Fruit fly (Drosophila melanogaster) whole organism, embryonic: ENCODE results near the gene CG12290.

Experiments
- Atf-2 ChIP-seq: fragments of 200-800 bp; sonication (Bioruptor generic); optimal IDR thresholded peaks from 2 replicates; lab custom pipeline; 2016; ENCODE audit warnings: missing biosample characterization, missing genetic modification characterization
- B-H1 ChIP-seq: fragments of 200-800 bp; sonication (Bioruptor generic); IDR thresholded peaks from 3 replicates; pipeline ENCODE4 v1.3.6; 2022; ENCODE audit warnings: missing biosample characterization, missing genetic modification characterization
- CG10267 ChIP-seq: fragments of 200-800 bp; sonication (Bioruptor generic); optimal IDR thresholded peaks from 2 replicates; lab custom pipeline; 2018; ENCODE audit warnings: missing biosample characterization, mild to moderate bottlenecking, missing genetic modification characterization, moderate library complexity
- CG11696 ChIP-seq: fragments of 200-800 bp; sonication (Bioruptor generic); IDR thresholded peaks from 2 replicates; pipeline ENCODE4 v1.3.6; 2022; ENCODE audit warnings: missing biosample characterization, missing genetic modification characterization
- CG12219 ChIP-seq: fragments of 200-800 bp; sonication (Bioruptor generic); optimal IDR thresholded peaks from 3 replicates; lab custom pipeline; 2018; ENCODE audit warnings: missing biosample characterization, mild to moderate bottlenecking, missing genetic modification characterization
- CG12299 ChIP-seq: fragments of 200-800 bp; sonication (Bioruptor generic); optimal IDR thresholded peaks from 2 replicates; lab custom pipeline; 2018; ENCODE audit warnings: missing biosample characterization, mild to moderate bottlenecking, missing genetic modification characterization
- CG13424 ChIP-seq: fragments of 200-800 bp; sonication (Bioruptor generic); optimal IDR thresholded peaks from 2 replicates; lab custom pipeline; 2019; ENCODE audit warnings: missing biosample characterization, mild to moderate bottlenecking, missing genetic modification characterization, moderate library complexity
- CG13894 ChIP-seq: fragments of 200-800 bp; sonication (Bioruptor generic); optimal IDR thresholded peaks from 3 replicates; lab custom pipeline; 2018; ENCODE audit warnings: missing biosample characterization, mild to moderate bottlenecking, missing genetic modification characterization, moderate library complexity
- CG14667 ChIP-seq: fragments of 200-800 bp; sonication (Bioruptor generic); IDR thresholded peaks from 2 replicates; pipeline ENCODE4 v1.3.6; 2022; ENCODE audit warnings: missing biosample characterization, missing genetic modification characterization
- CG14710 ChIP-seq: fragments of 200-800 bp; sonication (Bioruptor generic); optimal IDR thresholded peaks from 3 replicates; lab custom pipeline; 2019; ENCODE audit warnings: missing biosample characterization, mild to moderate bottlenecking, missing genetic modification characterization, moderate library complexity
- CG15269 ChIP-seq: fragments of 200-800 bp; sonication (Bioruptor generic); optimal IDR thresholded peaks from 2 replicates; lab custom pipeline; 2018; ENCODE audit warnings: missing biosample characterization, mild to moderate bottlenecking, missing genetic modification characterization, moderate library complexity
- CG1529 ChIP-seq: fragments of 200-800 bp; sonication (Bioruptor generic); optimal IDR thresholded peaks from 3 replicates; lab custom pipeline; 2018; ENCODE audit warnings: missing biosample characterization, missing genetic modification characterization
- CG15601 ChIP-seq: fragments of 200-800 bp; sonication (Bioruptor generic); optimal IDR thresholded peaks from 3 replicates; lab custom pipeline; 2019; ENCODE audit warnings: missing biosample characterization, mild to moderate bottlenecking, missing genetic modification characterization, moderate library complexity
- CG16815 ChIP-seq: fragments of 200-800 bp; sonication (Bioruptor generic); optimal IDR thresholded peaks from 3 replicates; lab custom pipeline; 2017; ENCODE audit warnings: missing biosample characterization, mild to moderate bottlenecking, missing genetic modification characterization
- CG18011 ChIP-seq: fragments of 200-800 bp; sonication (Bioruptor generic); optimal IDR thresholded peaks from 2 replicates; lab custom pipeline; 2017; ENCODE audit warnings: missing biosample characterization, missing genetic modification characterization, mild to moderate bottlenecking, moderate library complexity, missing genotype
- CG31388 ChIP-seq: fragments of 200-800 bp; sonication (Bioruptor generic); optimal IDR thresholded peaks from 2 replicates; lab custom pipeline; 2016; ENCODE audit warnings: missing biosample characterization, missing genetic modification characterization
- CG33213 ChIP-seq: fragments of 200-800 bp; sonication (Bioruptor generic); optimal IDR thresholded peaks from 3 replicates; lab custom pipeline; 2016; ENCODE audit warnings: missing biosample characterization, missing genetic modification characterization
- CG34422 ChIP-seq: fragments of 200-800 bp; sonication (Bioruptor generic); IDR thresholded peaks from 3 replicates; pipeline ENCODE4 v1.3.6; 2022; ENCODE audit warnings: missing biosample characterization, missing genetic modification characterization
- CG6854 ChIP-seq: fragments of 200-800 bp; sonication (Bioruptor generic); optimal IDR thresholded peaks from 3 replicates; lab custom pipeline; 2017; ENCODE audit warnings: missing biosample characterization, mild to moderate bottlenecking, missing genetic modification characterization
- CG8281 ChIP-seq: fragments of 200-800 bp; sonication (Bioruptor generic); optimal IDR thresholded peaks from 2 replicates; lab custom pipeline; 2018; ENCODE audit warnings: missing biosample characterization, mild to moderate bottlenecking, missing genetic modification characterization, moderate library complexity
- CG8478 ChIP-seq: fragments of >200 bp; optimal IDR thresholded peaks from 2 replicates; lab custom pipeline; 2018
- CG9797 ChIP-seq: fragments of 200-800 bp; sonication (Bioruptor generic); optimal IDR thresholded peaks from 3 replicates; lab custom pipeline; 2018; ENCODE audit warnings: missing biosample characterization, mild to moderate bottlenecking, missing genetic modification characterization
- D19A ChIP-seq: fragments of 200-800 bp; optimal IDR thresholded peaks from 3 replicates; lab custom pipeline; 2019; ENCODE audit warnings: missing biosample characterization, mild to moderate bottlenecking, missing genetic modification characterization, moderate library complexity
- H2.0 ChIP-seq: fragments of 200-800 bp; sonication (Bioruptor generic); IDR thresholded peaks from 2 replicates; pipeline ENCODE4 v1.3.6; 2022; ENCODE audit warnings: missing biosample characterization, missing genetic modification characterization
- MBD-R2 ChIP-seq: fragments of 200-800 bp; sonication (Bioruptor generic); IDR thresholded peaks from 2 replicates; pipeline ENCODE4 v1.3.6; 2022; ENCODE audit warnings: missing biosample characterization, missing genetic modification characterization
- NC2β ChIP-seq: fragments of 200-800 bp; sonication (Bioruptor generic); optimal IDR thresholded peaks from 2 replicates; lab custom pipeline; 2016; ENCODE audit warnings: missing biosample characterization, missing genetic modification characterization
- Nf-YB ChIP-seq: fragments of 200-800 bp; sonication (Bioruptor generic); optimal IDR thresholded peaks from 3 replicates; lab custom pipeline; 2019; ENCODE audit warnings: missing biosample characterization, mild to moderate bottlenecking, missing genetic modification characterization, moderate library complexity
- Sin3A ChIP-seq: fragments of >200 bp; optimal IDR thresholded peaks from 2 replicates; lab custom pipeline; 2018
- Usf ChIP-seq: fragments of 200-800 bp; sonication (Bioruptor generic); optimal IDR thresholded peaks from 2 replicates; lab custom pipeline; 2017; ENCODE audit warnings: missing genotype, missing biosample characterization, missing genetic modification characterization
- bcd ChIP-seq: fragments of 200-800 bp; sonication (Bioruptor generic); optimal IDR thresholded peaks from 2 replicates; lab custom pipeline; 2017; ENCODE audit warnings: missing biosample characterization, mild to moderate bottlenecking, missing genetic modification characterization
- chinmo ChIP-seq: fragments of 200-800 bp; sonication (Bioruptor generic); IDR thresholded peaks from 4 replicates; pipeline ENCODE4 v1.3.6; 2022; ENCODE audit warnings: missing biosample characterization, missing genetic modification characterization; ENCODE audit not compliant: partially characterized antibody
- croc ChIP-seq: fragments of 200-800 bp; sonication (Bioruptor generic); conservative IDR thresholded peaks from 3 replicates; pipeline ENCODE4 v1.3.6; 2022; ENCODE audit warnings: missing biosample characterization, missing genetic modification characterization
- crp ChIP-seq, 2 experiments: fragments of 200-800 bp; sonication (Bioruptor generic); optimal IDR thresholded peaks; 2 replicates in 1 of 2; 3 replicates in 1 of 2; lab custom pipeline; 2017; ENCODE audit warnings: missing biosample characterization in 2 of 2, missing genetic modification characterization in 2 of 2, mild to moderate bottlenecking in 1 of 2, moderate library complexity in 1 of 2
- cwo ChIP-seq: fragments of 200-800 bp; sonication (Bioruptor generic); optimal IDR thresholded peaks from 3 replicates; lab custom pipeline; 2017; ENCODE audit warnings: missing biosample characterization, missing genetic modification characterization, mild to moderate bottlenecking, moderate library complexity, missing genetic modification reagents
- fd96Cb ChIP-seq: fragments of 200-800 bp; sonication (Bioruptor generic); optimal IDR thresholded peaks from 2 replicates; lab custom pipeline; 2018; ENCODE audit warnings: missing biosample characterization, mild to moderate bottlenecking, missing genetic modification characterization, moderate library complexity
- fu2 ChIP-seq: fragments of 200-800 bp; sonication (Bioruptor generic); optimal IDR thresholded peaks from 2 replicates; lab custom pipeline; 2016; ENCODE audit warnings: missing biosample characterization, missing genetic modification characterization
- gt ChIP-seq: fragments of 200-800 bp; sonication (Bioruptor generic); IDR thresholded peaks from 2 replicates; pipeline ENCODE4 v1.3.6; 2022; ENCODE audit warnings: missing biosample characterization, missing genetic modification characterization
- jing ChIP-seq: fragments of 200-800 bp; sonication (Bioruptor generic); optimal IDR thresholded peaks from 2 replicates; lab custom pipeline; 2018; ENCODE audit warnings: missing biosample characterization, mild to moderate bottlenecking, missing genetic modification characterization
- ken ChIP-seq: fragments of 200-800 bp; sonication (Bioruptor generic); IDR thresholded peaks from 3 replicates; pipeline ENCODE4 v1.3.6; 2022; ENCODE audit warnings: missing biosample characterization, missing genetic modification characterization
- kni ChIP-seq: fragments of 200-800 bp; sonication (Bioruptor generic); optimal IDR thresholded peaks from 3 replicates; lab custom pipeline; 2017; ENCODE audit warnings: mild to moderate bottlenecking, missing biosample characterization, missing genetic modification reagents, missing genetic modification characterization
- nau ChIP-seq: fragments of 200-800 bp; sonication (Bioruptor generic); optimal IDR thresholded peaks from 3 replicates; lab custom pipeline; 2017; ENCODE audit warnings: missing biosample characterization, mild to moderate bottlenecking, missing genetic modification characterization, missing genetic modification reagents
- nom ChIP-seq: fragments of 200-800 bp; sonication (Bioruptor generic); optimal IDR thresholded peaks from 2 replicates; lab custom pipeline; 2017; ENCODE audit warnings: missing biosample characterization, missing genetic modification characterization, mild to moderate bottlenecking, moderate library complexity, missing genetic modification reagents
- odd ChIP-seq: fragments of 200-800 bp; sonication (Bioruptor generic); optimal IDR thresholded peaks from 2 replicates; lab custom pipeline; 2017; ENCODE audit warnings: missing biosample characterization, mild to moderate bottlenecking, missing genetic modification characterization
- pnt ChIP-seq: fragments of 200-800 bp; sonication (Bioruptor generic); optimal IDR thresholded peaks from 3 replicates; lab custom pipeline; 2016; ENCODE audit warnings: missing biosample characterization, missing genetic modification characterization
- pum ChIP-seq: fragments of 200-800 bp; sonication (Bioruptor generic); optimal IDR thresholded peaks from 2 replicates; lab custom pipeline; 2016; ENCODE audit warnings: missing biosample characterization, missing genetic modification characterization
- tap ChIP-seq: fragments of 200-800 bp; optimal IDR thresholded peaks from 3 replicates; lab custom pipeline; 2019; ENCODE audit warnings: missing biosample characterization, mild to moderate bottlenecking, missing genetic modification characterization, moderate library complexity
- tgo ChIP-seq: fragments of 200-800 bp; sonication (Bioruptor generic); IDR thresholded peaks from 3 replicates; pipeline ENCODE4 v1.3.6; 2022; ENCODE audit warnings: missing biosample characterization, missing genetic modification characterization
- trem ChIP-seq: fragments of 200-800 bp; optimal IDR thresholded peaks from 3 replicates; lab custom pipeline; 2019; ENCODE audit warnings: missing biosample characterization, mild to moderate bottlenecking, missing genetic modification characterization, moderate library complexity
- twi ChIP-seq: fragments of 200-800 bp; optimal IDR thresholded peaks from 2 replicates; lab custom pipeline; 2019; ENCODE audit warnings: missing biosample characterization, mild to moderate bottlenecking, missing genetic modification characterization, moderate library complexity
- unc-4 ChIP-seq: fragments of 200-800 bp; sonication (Bioruptor generic); IDR thresholded peaks from 2 replicates; pipeline ENCODE4 v1.3.6; 2022; ENCODE audit warnings: missing biosample characterization, missing genetic modification characterization; ENCODE audit not compliant: partially characterized antibody
- wor ChIP-seq: fragments of 200-800 bp; sonication (Bioruptor generic); IDR thresholded peaks from 2 replicates; pipeline ENCODE4 v1.3.6; 2022; ENCODE audit warnings: missing biosample characterization, missing genetic modification characterization
- yki ChIP-seq: fragments of >200 bp; optimal IDR thresholded peaks from 3 replicates; lab custom pipeline; 2018

Gene CG12290

DNA sequence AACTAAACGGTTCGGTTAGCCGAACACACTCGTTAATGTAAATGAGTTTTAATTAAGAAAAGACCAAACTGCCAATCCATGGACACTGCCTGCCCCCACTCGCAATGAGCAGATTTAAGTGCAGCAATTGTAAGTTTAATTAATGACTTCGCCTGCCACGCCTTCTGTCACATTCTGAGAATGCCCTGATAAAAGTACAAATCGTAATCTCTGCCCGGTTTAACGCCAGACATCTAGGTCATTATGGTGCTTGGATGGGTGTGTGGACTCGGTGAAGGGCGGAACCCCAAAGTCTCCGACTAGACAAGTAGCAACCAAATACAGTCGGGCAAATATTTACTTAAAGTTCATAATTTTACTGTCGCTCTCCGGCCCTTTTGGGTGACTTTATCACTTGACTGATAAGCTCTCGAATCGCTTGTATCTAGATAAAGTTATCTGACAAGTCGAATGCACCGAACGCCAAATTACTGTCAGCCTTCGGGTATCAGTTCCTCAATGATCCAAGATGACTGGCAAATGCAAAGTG lies 7.9 kb upstream of the CG12290 start (continued):
- TF ChIP-seq Sin3A (lab: Kevin White, UChicago) (no peak), CG15601 (tag; lab: Kevin White, UChicago) (peak; percentile 40), CG6854 (GFP tag; lab: Kevin White, UChicago) (no peak), yki (lab: Kevin White, UChicago) (no peak), B-H1 (GFP tag; lab: Robert Waterston, UW) (no peak), CG16815 (no peak), CG13424 (tag; lab: Kevin White, UChicago) (no peak), CG31388 (GFP tag; lab: Kevin White, UChicago) (no peak), MBD-R2 (no peak), Usf (no peak), trem (tag; lab: Kevin White, UChicago) (no peak), croc (GFP tag; lab: Robert Waterston, UW) (no peak), gt (no peak), CG9797 (GFP tag; lab: Kevin White, UChicago) (no peak), CG14710 (tag; lab: Kevin White, UChicago) (no peak), chinmo (GFP tag; lab: Robert Waterston, UW) (0 out of 4 replicates have a peak, but pooled peaks have one; percentile 71), CG12299 (tag; lab: Kevin White, UChicago) (no peak), wor (GFP tag; lab: Robert Waterston, UW) (no peak), bcd (no peak), nau (GFP tag; lab: Kevin White, UChicago) (no peak), pnt (GFP tag; lab: Kevin White, UChicago) (no peak), fu2 (GFP tag; lab: Kevin White, UChicago) (no peak), twi (tag; lab: Kevin White, UChicago) (no peak), CG8281 (tag; lab: Kevin White, UChicago) (no peak), tap (tag; lab: Kevin White, UChicago) (peak; percentile 3), tgo (GFP tag; lab: Robert Waterston, UW) (no peak), CG11696 (GFP tag; lab: Robert Waterston, UW) (no peak), NC2β (no peak), CG14667 (GFP tag; lab: Robert Waterston, UW) (no peak), unc-4 (no peak), CG18011 (no peak), CG12219 (GFP tag; lab: Kevin White, UChicago) (no peak), nom (GFP tag; lab: Kevin White, UChicago) (no peak), Atf-2 (GFP tag; lab: Kevin White, UChicago) (no peak), fd96Cb (tag; lab: Kevin White, UChicago) (no peak), odd (GFP tag; lab: Kevin White, UChicago) (peak; percentile 59), cwo (GFP tag; lab: Kevin White, UChicago) (no peak), jing (GFP tag; lab: Kevin White, UChicago) (no peak), CG15269 (tag; lab: Kevin White, UChicago) (no peak), CG13894 (no peak), kni (GFP tag; lab: Kevin White, UChicago) (no peak), CG34422 (GFP tag; lab: Robert Waterston, UW) (no peak), CG8478 (lab: Kevin White, UChicago) (no peak), CG1529 (GFP tag; lab: Kevin White, UChicago) (peak; percentile 8), Nf-YB (GFP tag; lab: Kevin White, UChicago) (no peak), CG10267 (tag; lab: Kevin White, UChicago) (no peak), pum (GFP tag; lab: Kevin White, UChicago) (no peak), D19A (tag; lab: Kevin White, UChicago) (no peak), H2.0 (GFP tag; lab: Robert Waterston, UW) (no peak), crp (GFP tag; optimal IDR thresholded peaks at IDR 0.05; lab: Kevin White, UChicago) (no peak), ken (GFP tag; lab: Robert Waterston, UW) (no peak), CG33213 (GFP tag; lab: Kevin White, UChicago) (no peak)
